Worm (Caenorhabditis elegans) whole organism, L1 larva: ENCODE data around the gene T04C12.1.

Experiments
- C04F5.9 ChIP-seq: sonication (generic microtip); optimal IDR thresholded peaks from 2 replicates; lab custom pipeline; 2016; ENCODE audit warnings: missing genetic modification characterization, missing compliant biosample characterization
- C16A3.4 ChIP-seq: fragments of 150-350 bp; optimal IDR thresholded peaks from 2 replicates; lab custom pipeline; 2014; ENCODE audit warnings: missing biosample characterization, missing genetic modification characterization
- aha-1 ChIP-seq: fragments of 150-350 bp; optimal IDR thresholded peaks from 2 replicates; lab custom pipeline; 2014; ENCODE audit warnings: missing biosample characterization, missing genetic modification characterization
- alr-1 ChIP-seq: fragments of 200-800 bp; sonication (Bioruptor generic); optimal IDR thresholded peaks from 2 replicates; lab custom pipeline; 2018; ENCODE audit warnings: borderline replicate concordance, mild to moderate bottlenecking, missing genetic modification characterization, missing compliant biosample characterization
- ama-1 ChIP-seq: fragments of 150-350 bp; optimal IDR thresholded peaks from 2 replicates; lab custom pipeline; 2014
- blmp-1 ChIP-seq: fragments of 150-350 bp; optimal IDR thresholded peaks from 2 replicates; lab custom pipeline; 2014; ENCODE audit warnings: missing biosample characterization, missing genetic modification characterization
- ceh-63 ChIP-seq: fragments of 200-800 bp; sonication (Bioruptor generic); optimal IDR thresholded peaks from 2 replicates; lab custom pipeline; 2018; ENCODE audit warnings: mild to moderate bottlenecking, missing genetic modification characterization, missing compliant biosample characterization
- ceh-82 ChIP-seq, 3 experiments: fragments of 150-350 bp in 1 of 3; sonication (generic microtip) in 2 of 3; optimal IDR thresholded peaks; 2 replicates each; lab custom pipeline; 2014 to 2017; ENCODE audit warnings: missing biosample characterization in 3 of 3, missing genetic modification characterization in 3 of 3
- ceh-88 ChIP-seq: fragments of 200-800 bp; sonication (Bioruptor generic); IDR thresholded peaks from 2 replicates; pipeline ENCODE4 v1.3.6; 2022; ENCODE audit warnings: missing genetic modification characterization, missing compliant biosample characterization
- ceh-90 ChIP-seq: sonication (generic microtip); optimal IDR thresholded peaks from 2 replicates; lab custom pipeline; 2016; ENCODE audit warnings: missing genetic modification characterization, missing compliant biosample characterization
- dpl-1 ChIP-seq, 3 experiments: fragments of 150-350 bp in 2 of 3; sonication (generic microtip) in 1 of 3; optimal IDR thresholded peaks; 2 replicates each; lab custom pipeline; 2014 to 2017; ENCODE audit warnings: missing biosample characterization in 3 of 3, missing genetic modification characterization in 3 of 3, missing genetic modification reagents in 3 of 3
- efl-1 ChIP-seq, 4 experiments: fragments of 150-350 bp; optimal IDR thresholded peaks in 3 of 4; peaks in 1 of 4; 1 replicate in 1 of 4; 2 replicates in 3 of 4; lab custom pipeline; 2014; ENCODE audit warnings: missing biosample characterization in 2 of 4, missing genetic modification characterization in 2 of 4, missing genetic modification reagents in 2 of 4
- efl-3 ChIP-seq: fragments of 200-800 bp; sonication (Bioruptor generic); optimal IDR thresholded peaks from 2 replicates; lab custom pipeline; 2018; ENCODE audit warnings: mild to moderate bottlenecking, missing genetic modification characterization, missing compliant biosample characterization
- egl-13 ChIP-seq: sonication (generic microtip); optimal IDR thresholded peaks from 2 replicates; lab custom pipeline; 2016; ENCODE audit warnings: missing genotype, missing genetic modification reagents, missing genetic modification characterization, missing compliant biosample characterization
- elt-3 ChIP-seq, 6 experiments: fragments of 150-350 bp in 1 of 6; sonication (generic microtip); optimal IDR thresholded peaks; 2 replicates each; lab custom pipeline; 2017 to 2018; ENCODE audit warnings: missing biosample characterization in 6 of 6, missing genetic modification characterization in 6 of 6, inconsistent platforms in 1 of 6
- ets-5 ChIP-seq: fragments of 200-800 bp; sonication (Bioruptor generic); IDR thresholded peaks from 2 replicates; pipeline ENCODE4 v1.3.6; 2022; ENCODE audit warnings: missing genetic modification characterization, missing compliant biosample characterization
- fkh-8 ChIP-seq: sonication (generic microtip); optimal IDR thresholded peaks from 2 replicates; lab custom pipeline; 2016; ENCODE audit warnings: mild to moderate bottlenecking, missing genetic modification characterization, missing compliant biosample characterization
- grh-1 ChIP-seq: fragments of 200-800 bp; sonication (Bioruptor generic); IDR thresholded peaks from 2 replicates; pipeline ENCODE4 v1.3.6; 2022; ENCODE audit warnings: missing genetic modification reagents, missing genetic modification characterization, missing compliant biosample characterization
- irx-1 ChIP-seq: sonication (generic microtip); optimal IDR thresholded peaks from 2 replicates; lab custom pipeline; 2016; ENCODE audit warnings: missing genetic modification characterization, missing compliant biosample characterization
- lin-13 ChIP-seq: fragments of 150-350 bp; optimal IDR thresholded peaks from 2 replicates; lab custom pipeline; 2014; ENCODE audit warnings: missing biosample characterization, missing genetic modification reagents, missing genetic modification characterization
- lin-14 ChIP-seq: fragments of 200-800 bp; sonication (Bioruptor generic); optimal IDR thresholded peaks from 2 replicates; lab custom pipeline; 2018; ENCODE audit warnings: mild to moderate bottlenecking, missing genetic modification characterization, moderate library complexity, missing compliant biosample characterization
- lin-15B ChIP-seq: fragments of 150-350 bp; sonication (generic microtip); optimal IDR thresholded peaks from 3 replicates; lab custom pipeline; 2014; ENCODE audit warnings: missing biosample characterization, missing genetic modification characterization
- lin-35 ChIP-seq, 2 experiments: fragments of 150-350 bp; optimal IDR thresholded peaks; 2 replicates each; lab custom pipeline; 2014; ENCODE audit warnings: missing biosample characterization in 2 of 2, missing genetic modification characterization in 2 of 2, missing genetic modification reagents in 2 of 2
- mab-9 ChIP-seq: fragments of 200-800 bp; sonication (Bioruptor generic); IDR thresholded peaks from 2 replicates; pipeline ENCODE4 v1.3.6; 2022; ENCODE audit warnings: missing genetic modification reagents, missing genetic modification characterization, missing compliant biosample characterization
- mdl-1 ChIP-seq, 2 experiments: fragments of 150-350 bp; optimal IDR thresholded peaks; 2 replicates each; lab custom pipeline; 2014 to 2017; ENCODE audit warnings: missing biosample characterization in 2 of 2, missing genetic modification characterization in 2 of 2, inconsistent platforms in 1 of 2
- mef-2 ChIP-seq: fragments of 150-350 bp; optimal IDR thresholded peaks from 2 replicates; lab custom pipeline; 2014; ENCODE audit warnings: missing biosample characterization, missing genetic modification characterization
- nhr-237 ChIP-seq: fragments of 150-350 bp; optimal IDR thresholded peaks from 2 replicates; lab custom pipeline; 2014; ENCODE audit warnings: missing biosample characterization, missing genetic modification characterization
- nhr-28 ChIP-seq: fragments of 150-350 bp; optimal IDR thresholded peaks from 2 replicates; lab custom pipeline; 2014; ENCODE audit warnings: missing biosample characterization, missing genetic modification characterization
- nhr-47 ChIP-seq: sonication (generic microtip); optimal IDR thresholded peaks from 2 replicates; lab custom pipeline; 2016; ENCODE audit warnings: mild to moderate bottlenecking, missing genetic modification characterization, moderate library complexity, missing compliant biosample characterization
- nhr-71 ChIP-seq: sonication (generic microtip); optimal IDR thresholded peaks from 2 replicates; lab custom pipeline; 2016; ENCODE audit warnings: mild to moderate bottlenecking, missing genetic modification characterization, moderate library complexity, missing compliant biosample characterization
- nhr-76 ChIP-seq: sonication (generic microtip); optimal IDR thresholded peaks from 2 replicates; lab custom pipeline; 2017; ENCODE audit warnings: missing biosample characterization, missing genetic modification characterization
- pag-3 ChIP-seq: sonication (generic microtip); optimal IDR thresholded peaks from 2 replicates; lab custom pipeline; 2017; ENCODE audit warnings: missing genetic modification characterization, mild to moderate bottlenecking, missing compliant biosample characterization, antibody characterized with exemption, borderline replicate concordance; ENCODE audit not compliant: insufficient read depth
- rnt-1 ChIP-seq: sonication (generic microtip); optimal IDR thresholded peaks from 2 replicates; lab custom pipeline; 2016; ENCODE audit warnings: mild to moderate bottlenecking, missing genetic modification characterization, moderate library complexity, missing compliant biosample characterization
- skn-1 ChIP-seq: fragments of 150-350 bp; optimal IDR thresholded peaks from 2 replicates; lab custom pipeline; 2014; ENCODE audit warnings: missing biosample characterization, missing genetic modification characterization
- snpc-4 ChIP-seq: fragments of 150-350 bp; optimal IDR thresholded peaks from 2 replicates; lab custom pipeline; 2014; ENCODE audit warnings: missing biosample characterization, missing genetic modification characterization
- snu-23 ChIP-seq: sonication (generic microtip); optimal IDR thresholded peaks from 2 replicates; lab custom pipeline; 2016; ENCODE audit warnings: missing genetic modification characterization, missing compliant biosample characterization
- swsn-7 ChIP-seq: sonication (generic microtip); optimal IDR thresholded peaks from 2 replicates; lab custom pipeline; 2016; ENCODE audit warnings: missing genetic modification characterization, missing compliant biosample characterization
- tbx-2 ChIP-seq: sonication (generic microtip); optimal IDR thresholded peaks from 2 replicates; lab custom pipeline; 2016; ENCODE audit warnings: missing genetic modification characterization, missing compliant biosample characterization
- tlp-1 ChIP-seq: fragments of 150-350 bp; optimal IDR thresholded peaks from 2 replicates; lab custom pipeline; 2014; ENCODE audit warnings: missing biosample characterization, missing genetic modification characterization
- unc-130 ChIP-seq: fragments of 150-350 bp; optimal IDR thresholded peaks from 2 replicates; lab custom pipeline; 2017; ENCODE audit warnings: missing biosample characterization, missing genetic modification characterization, inconsistent platforms
- unc-86 ChIP-seq: sonication (generic microtip); optimal IDR thresholded peaks from 2 replicates; lab custom pipeline; 2016; ENCODE audit warnings: missing genetic modification characterization, missing compliant biosample characterization
- xbp-1 ChIP-seq: sonication (generic microtip); optimal IDR thresholded peaks from 2 replicates; lab custom pipeline; 2016; ENCODE audit warnings: missing genetic modification characterization, missing compliant biosample characterization
- zip-4 ChIP-seq: fragments of 200-800 bp; sonication (Bioruptor generic); optimal IDR thresholded peaks from 2 replicates; lab custom pipeline; 2018; ENCODE audit warnings: mild to moderate bottlenecking, missing genetic modification characterization, moderate library complexity, missing compliant biosample characterization
- ztf-11 ChIP-seq, 2 experiments: sonication (generic microtip); optimal IDR thresholded peaks; 2 replicates each; lab custom pipeline; 2016 to 2017; ENCODE audit warnings: missing genetic modification characterization in 2 of 2, missing biosample characterization in 1 of 2, missing compliant biosample characterization in 1 of 2
- ztf-4 ChIP-seq: fragments of 150-350 bp; optimal IDR thresholded peaks from 2 replicates; lab custom pipeline; 2014; ENCODE audit warnings: missing biosample characterization, missing genetic modification characterization

The T04C12.1 gene

DNA sequence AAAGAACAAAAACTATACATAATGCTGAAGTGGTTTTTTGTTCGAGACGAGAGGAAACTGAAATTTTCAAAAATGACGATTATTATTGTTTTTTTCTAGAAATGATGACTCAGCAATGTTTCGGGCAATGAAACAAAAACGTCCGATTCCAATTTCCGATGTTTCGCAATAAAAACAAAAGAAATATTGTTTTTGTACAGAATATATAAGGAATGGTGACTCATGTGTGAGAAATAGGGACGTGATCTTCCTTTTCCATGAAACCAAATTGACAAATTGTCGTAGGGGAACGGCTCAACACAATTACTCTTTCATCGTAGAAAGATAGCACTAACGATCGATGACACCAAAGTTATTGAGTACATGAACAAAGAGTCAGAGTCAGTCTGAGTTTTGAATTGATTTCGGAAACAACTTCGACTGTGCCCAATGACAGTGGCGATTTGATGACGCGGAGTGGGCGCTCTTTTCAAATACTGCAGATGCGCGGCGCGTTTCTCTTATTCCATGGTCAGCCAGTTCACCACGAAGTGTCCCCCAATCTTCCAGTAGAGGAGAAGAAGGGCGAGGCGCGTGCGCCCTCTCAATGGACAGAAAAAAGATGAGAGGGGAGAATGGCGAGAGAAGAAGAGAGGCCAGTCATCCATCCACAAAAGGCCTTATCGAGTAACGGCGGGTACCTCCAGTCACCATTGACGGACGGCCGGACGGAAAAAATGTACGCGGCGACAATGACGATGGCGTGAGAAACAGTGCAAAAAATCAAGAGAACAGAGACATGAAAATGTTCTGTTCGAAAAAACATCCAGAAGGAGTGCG lies 16.3 kb upstream of the T04C12.1 start:
- TF ChIP-seq ceh-63 (GFP tag; lab: Kevin White, UChicago) = no peak
- TF ChIP-seq ceh-90 = no peak
- no peak for TF ChIP-seq nhr-47 (tag; lab: Kevin White, UChicago)
- TF ChIP-seq dpl-1 (GFP tag; optimal IDR thresholded peaks at IDR 0.05; lab: Kevin White, UChicago) = peak in 2 of 3 experiments; percentile 5 to 31
- TF ChIP-seq ceh-82 (tag; optimal IDR thresholded peaks at IDR 0.05; lab: Kevin White, UChicago) = peak in 1 of 3 experiments; percentile 42
- TF ChIP-seq mab-9 (GFP tag; lab: Robert Waterston, UW) = no peak
- TF ChIP-seq xbp-1 (tag; lab: Kevin White, UChicago) = no peak
- TF ChIP-seq alr-1 (tag; lab: Kevin White, UChicago) = no peak
- no peak for TF ChIP-seq efl-1 (optimal IDR thresholded peaks at IDR 0.05; lab: Kevin White, UChicago)
- peak in 1 of 2 experiments; percentile 67 for TF ChIP-seq efl-1 (GFP tag; optimal IDR thresholded peaks at IDR 0.05 in 1 of 2; lab: Kevin White, UChicago)
- no peak for TF ChIP-seq nhr-237
- no peak for TF ChIP-seq ets-5
- TF ChIP-seq snpc-4 = peak; percentile 13
- no peak for TF ChIP-seq C04F5.9
- TF ChIP-seq egl-13 (tag; lab: Kevin White, UChicago) = no peak
- TF ChIP-seq lin-15B = no peak
- TF ChIP-seq lin-14 (GFP tag; lab: Kevin White, UChicago) = peak; percentile 79
- TF ChIP-seq mef-2 (tag; lab: Kevin White, UChicago) = no peak
- peak; percentile 2 for TF ChIP-seq fkh-8
- no peak for TF ChIP-seq ztf-11 (tag; optimal IDR thresholded peaks at IDR 0.05; lab: Kevin White, UChicago)
- peak; percentile 35 for TF ChIP-seq blmp-1
- no peak for TF ChIP-seq ztf-4 (tag; lab: Kevin White, UChicago)
- TF ChIP-seq ceh-88 (GFP tag; lab: Robert Waterston, UW) = no peak
- peak; percentile 3 for TF ChIP-seq nhr-71 (tag; lab: Kevin White, UChicago)
- TF ChIP-seq irx-1 (tag; lab: Kevin White, UChicago) = no peak
- TF ChIP-seq unc-130 (tag; lab: Kevin White, UChicago) = no peak
- TF ChIP-seq skn-1 (tag; lab: Kevin White, UChicago) = no peak
- TF ChIP-seq nhr-76 = no peak
- TF ChIP-seq aha-1 (tag; lab: Kevin White, UChicago) = no peak
- peak; percentile 22 for TF ChIP-seq rnt-1 (tag; lab: Kevin White, UChicago)
- peak; percentile 26 for TF ChIP-seq swsn-7 (tag; lab: Kevin White, UChicago)
- peak; percentile 1 for TF ChIP-seq lin-13
- peak in 1 of 2 experiments; percentile 19 for TF ChIP-seq lin-35 (GFP tag; optimal IDR thresholded peaks at IDR 0.05; lab: Kevin White, UChicago)
- no peak for TF ChIP-seq nhr-28 (tag; lab: Kevin White, UChicago)
- no peak for TF ChIP-seq efl-3 (GFP tag; lab: Kevin White, UChicago)
- no peak for TF ChIP-seq elt-3 (tag; optimal IDR thresholded peaks at IDR 0.05; lab: Kevin White, UChicago)
- no peak for TF ChIP-seq tlp-1 (tag; lab: Kevin White, UChicago)
- no peak for TF ChIP-seq pag-3 (tag; lab: Kevin White, UChicago)
- no peak for TF ChIP-seq tbx-2 (tag; lab: Kevin White, UChicago)
- TF ChIP-seq zip-4 (GFP tag; lab: Kevin White, UChicago) = peak; percentile 19
- peak; percentile 36; the same call in 1 of the 2 replicates for TF ChIP-seq grh-1 (GFP tag; lab: Robert Waterston, UW)
- peak; percentile 14 for TF ChIP-seq unc-86 (tag; lab: Kevin White, UChicago)
- peak; percentile 45 for TF ChIP-seq snu-23 (GFP tag; lab: Kevin White, UChicago)
- no peak for TF ChIP-seq C16A3.4 (tag; lab: Kevin White, UChicago)
- no peak for TF ChIP-seq ama-1 (lab: Kevin White, UChicago)
- TF ChIP-seq mdl-1 (tag; optimal IDR thresholded peaks at IDR 0.05; lab: Kevin White, UChicago) = peak in 1 of 2 experiments; percentile 51
- TF ChIP-seq, all 84 proteins: peak for 17
